Worm (Caenorhabditis elegans) whole organism, L4 larva: ENCODE data around the gene his-71.

ENCODE experiments used
- F49E8.2 ChIP-seq: sonication (generic microtip); optimal IDR thresholded peaks from 2 replicates; lab custom pipeline; 2016; ENCODE audit warnings: missing compliant biosample characterization, mild to moderate bottlenecking, missing genetic modification characterization, borderline replicate concordance
- fos-1 ChIP-seq: fragments of 150-350 bp; optimal IDR thresholded peaks from 2 replicates; lab custom pipeline; 2014; ENCODE audit warnings: missing biosample characterization, missing genetic modification characterization
- mdl-1 ChIP-seq, 2 experiments: fragments of 150-350 bp in 1 of 2; sonication (generic microtip) in 1 of 2; optimal IDR thresholded peaks; 2 replicates each; lab custom pipeline; 2014 to 2017; ENCODE audit warnings: missing biosample characterization in 2 of 2, missing genetic modification characterization in 2 of 2
- snpc-1.2 ChIP-seq: fragments of 200-800 bp; sonication (Bioruptor generic); IDR thresholded peaks from 2 replicates; pipeline ENCODE4 v1.3.6; 2022; ENCODE audit warnings: missing genetic modification reagents, missing genetic modification characterization, missing compliant biosample characterization
- snpc-4 ChIP-seq: fragments of 150-350 bp; optimal IDR thresholded peaks from 2 replicates; lab custom pipeline; 2014; ENCODE audit warnings: missing biosample characterization, missing genetic modification characterization

DNA sequence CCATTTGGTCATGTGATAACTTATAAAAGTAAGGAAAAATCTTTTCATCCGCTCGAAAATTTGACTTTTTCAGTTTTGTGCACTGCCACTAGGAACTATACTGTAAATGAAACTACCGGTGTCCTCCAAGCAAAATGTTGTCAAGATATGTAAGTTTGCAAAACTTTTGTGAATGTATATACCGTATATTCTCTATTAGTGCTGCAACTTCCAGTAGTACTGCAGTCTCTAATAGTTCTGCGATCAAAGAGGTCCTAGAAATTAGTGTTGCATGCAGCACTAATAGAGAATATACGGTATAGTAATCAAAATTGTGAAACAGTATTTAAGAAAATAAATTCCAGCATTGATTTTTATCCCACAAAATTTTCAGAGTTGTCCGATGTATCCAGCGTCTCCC lies 48.2 kb upstream of the his-71 start:
- no peak for TF ChIP-seq mdl-1 (tag; optimal IDR thresholded peaks at IDR 0.05; lab: Kevin White, UChicago)
- no peak for TF ChIP-seq fos-1 (tag; lab: Kevin White, UChicago)
- no peak for TF ChIP-seq F49E8.2 (tag; lab: Kevin White, UChicago)
- TF ChIP-seq snpc-1.2: no peak
- no peak for TF ChIP-seq snpc-4 (tag; lab: Kevin White, UChicago)
